Fruit fly (Drosophila melanogaster): ENCODE measurements around the gene Srp72.

- TF ChIP-seq CG10348 (GFP tag; IDR thresholded peaks at IDR 0.05) = no peak
- peak; percentile 49 for TF ChIP-seq Snoo (tag; optimal IDR thresholded peaks at IDR 0.05)
- no peak for TF ChIP-seq EcR (GFP tag; optimal IDR thresholded peaks at IDR 0.05)
- peak; percentile 80 for TF ChIP-seq fd96Ca (GFP tag; IDR thresholded peaks at IDR 0.05)
- TF ChIP-seq Ets98B (GFP tag; IDR thresholded peaks at IDR 0.05) = peak; percentile 71
- no peak for TF ChIP-seq Pif1A (GFP tag; optimal IDR thresholded peaks at IDR 0.05)
- no peak for TF ChIP-seq gl (tag; optimal IDR thresholded peaks at IDR 0.05)
Observed at dm6 chr3R:20633984-20634446, 45.5 kb downstream of the Srp72 start.

All from whole organism, pupa.